Fruit fly (Drosophila melanogaster): ENCODE measurements around the gene GCC185.

GCC185 gene

DNA sequence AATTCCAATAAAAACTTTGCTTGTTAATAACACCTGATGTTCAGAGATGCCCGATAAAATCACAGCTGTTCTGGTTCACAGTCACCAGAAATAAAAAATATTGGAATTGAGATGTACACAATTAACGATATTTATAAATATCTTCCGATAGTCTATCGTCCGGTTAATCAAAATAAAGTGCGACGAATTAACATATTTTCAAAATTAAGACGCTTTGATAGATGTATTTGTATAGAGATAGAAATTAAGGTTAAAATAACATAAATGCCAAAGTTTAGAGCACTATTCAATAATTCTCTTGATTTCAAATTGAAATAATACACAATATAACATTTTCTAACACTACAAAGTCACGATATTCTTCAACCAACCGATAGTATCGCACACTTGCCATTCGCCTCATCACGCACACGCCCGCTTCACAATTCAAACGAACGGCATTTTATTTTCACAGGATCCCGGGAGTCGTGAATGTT lies 47.8 kb upstream of the GCC185 start, which contains the start of the genes CG3281 and aurA (continued):
- TF ChIP-seq Trl (optimal IDR thresholded peaks at IDR 0.05) (peak in 1 of 2 experiments; percentile 8), Trl (GFP tag; optimal IDR thresholded peaks at IDR 0.05) (peak; percentile 74), pzg (GFP tag; optimal IDR thresholded peaks at IDR 0.05) (peak; percentile 86), Six4 (GFP tag; optimal IDR thresholded peaks at IDR 0.05) (peak; percentile 59), sqz (GFP tag; optimal IDR thresholded peaks at IDR 0.05) (peak; percentile 73), tin (GFP tag; optimal IDR thresholded peaks at IDR 0.05) (peak; percentile 81), D19B (GFP tag; optimal IDR thresholded peaks at IDR 0.05) (peak; percentile 26), CG7928 (GFP tag; optimal IDR thresholded peaks at IDR 0.05) (peak; percentile 7), bab2 (GFP tag; optimal IDR thresholded peaks at IDR 0.05) (peak; percentile 81), CG4424 (GFP tag; optimal IDR thresholded peaks at IDR 0.05) (peak; percentile 82), p53 (GFP tag; optimal IDR thresholded peaks at IDR 0.05) (no peak), disco-r (GFP tag; optimal IDR thresholded peaks at IDR 0.05) (peak; percentile 42), CG6689 (GFP tag; IDR thresholded peaks at IDR 0.05) (peak; percentile 35; the same call in 1 of the 2 replicates), lmd (GFP tag; IDR thresholded peaks at IDR 0.05) (peak; percentile 60; the same call in 1 of the 2 replicates), CG15696 (tag; optimal IDR thresholded peaks at IDR 0.05) (peak; percentile 69), CG17385 (GFP tag; optimal IDR thresholded peaks at IDR 0.05) (peak; percentile 44), CG10654 (GFP tag; optimal IDR thresholded peaks at IDR 0.05) (peak; percentile 61), NfI (GFP tag; optimal IDR thresholded peaks at IDR 0.05) (peak; percentile 63), mam (GFP tag; optimal IDR thresholded peaks at IDR 0.05) (peak; percentile 85), CG7963 (GFP tag; IDR thresholded peaks at IDR 0.05; ENCODE audit: partially characterized antibody) (peak; percentile 88), Meics (GFP tag; optimal IDR thresholded peaks at IDR 0.05) (peak; percentile 61), H15 (GFP tag; IDR thresholded peaks at IDR 0.05) (peak; percentile 38; the same call in 1 of the 3 replicates), ind (GFP tag; optimal IDR thresholded peaks at IDR 0.05) (peak; percentile 76), grau (tag; optimal IDR thresholded peaks at IDR 0.05) (peak; percentile 77), MBD-R2 (GFP tag; IDR thresholded peaks at IDR 0.05) (peak; percentile 71), CG16863 (GFP tag; optimal IDR thresholded peaks at IDR 0.05) (peak; percentile 50), unpg (GFP tag; optimal IDR thresholded peaks at IDR 0.05) (peak; percentile 62), hkb (optimal IDR thresholded peaks at IDR 0.05) (no peak), hkb (GFP tag; IDR thresholded peaks at IDR 0.05) (0 out of 2 replicates have a peak, but pooled peaks have one; percentile 40), hb (GFP tag; IDR thresholded peaks at IDR 0.05; ENCODE audit: partially characterized antibody) (peak; percentile 94), bsh (GFP tag; optimal IDR thresholded peaks at IDR 0.05) (peak in 1 of 2 experiments; percentile 54), Ada2b (GFP tag; IDR thresholded peaks at IDR 0.05) (no peak; the same call in 1 of the 2 replicates), dmrt99B (tag; optimal IDR thresholded peaks at IDR 0.05) (no peak), CG6683 (GFP tag; optimal IDR thresholded peaks at IDR 0.05) (no peak), Dek (tag; optimal IDR thresholded peaks at IDR 0.05) (peak; percentile 60), Ets65A (GFP tag) (peak; percentile 96), CG6813 (GFP tag; optimal IDR thresholded peaks at IDR 0.05) (no peak), chif (GFP tag; optimal IDR thresholded peaks at IDR 0.05) (peak; percentile 68 to 78), Nf-YA (GFP tag; IDR thresholded peaks at IDR 0.05) (no peak), CG11504 (tag; optimal IDR thresholded peaks at IDR 0.05) (peak; percentile 71), pros (GFP tag; optimal IDR thresholded peaks at IDR 0.05) (no peak), ac (GFP tag; optimal IDR thresholded peaks at IDR 0.05) (no peak), fru (optimal IDR thresholded peaks at IDR 0.05) (no peak), unc-4 (GFP tag; IDR thresholded peaks at IDR 0.05; ENCODE audit: partially characterized antibody) (peak; percentile 96), CG10959 (GFP tag; IDR thresholded peaks at IDR 0.05) (no peak), sna (GFP tag; IDR thresholded peaks at IDR 0.05; ENCODE audit: partially characterized antibody) (peak; percentile 99), oc (tag; optimal IDR thresholded peaks at IDR 0.05) (no peak), vfl (GFP tag; optimal IDR thresholded peaks at IDR 0.05) (peak; percentile 67), CG11695 (GFP tag; IDR thresholded peaks at IDR 0.05) (peak; percentile 50; the same call in 1 of the 3 replicates), rib (GFP tag; IDR thresholded peaks at IDR 0.05) (no peak), CG1233 (GFP tag; optimal IDR thresholded peaks at IDR 0.05) (peak; percentile 45)

Data from whole organism, embryonic.